Worm (Caenorhabditis elegans) whole organism, L2 larva: ENCODE data around the gene spe-44.
A peak's percentile ranks its signal among the peaks of the same experiment; 100 is the strongest.

Experiments
- C34F6.9 ChIP-seq: fragments of 150-350 bp; optimal IDR thresholded peaks from 2 replicates; lab custom pipeline; 2014; ENCODE audit warnings: missing biosample characterization, missing genetic modification characterization
- F13H6.1 ChIP-seq: sonication (generic microtip); optimal IDR thresholded peaks from 2 replicates; lab custom pipeline; 2016; ENCODE audit warnings: missing genetic modification characterization, missing compliant biosample characterization
- Y55F3AM.14 ChIP-seq: fragments of 200-800 bp; sonication (Bioruptor generic); optimal IDR thresholded peaks from 2 replicates; lab custom pipeline; 2018; ENCODE audit warnings: mild to moderate bottlenecking, missing genetic modification characterization, missing compliant biosample characterization
- ZK546.5 ChIP-seq: sonication (generic microtip); optimal IDR thresholded peaks from 2 replicates; lab custom pipeline; 2017; ENCODE audit warnings: missing biosample characterization, missing genetic modification characterization
- alr-1 ChIP-seq: fragments of 150-350 bp; optimal IDR thresholded peaks from 2 replicates; lab custom pipeline; 2014; ENCODE audit warnings: missing biosample characterization, missing genetic modification characterization
- aly-2 ChIP-seq: fragments of 150-350 bp; optimal IDR thresholded peaks from 2 replicates; lab custom pipeline; 2014; ENCODE audit warnings: missing biosample characterization, missing genetic modification characterization
- blmp-1 ChIP-seq: sonication (generic microtip); optimal IDR thresholded peaks from 2 replicates; lab custom pipeline; 2017; ENCODE audit warnings: missing genetic modification characterization, mild to moderate bottlenecking, missing compliant biosample characterization, antibody characterized with exemption, moderate library complexity; ENCODE audit not compliant: insufficient read depth
- ceh-16 ChIP-seq: fragments of 150-350 bp; optimal IDR thresholded peaks from 2 replicates; lab custom pipeline; 2014; ENCODE audit warnings: missing biosample characterization, missing genetic modification characterization
- ceh-82 ChIP-seq: fragments of 150-350 bp; optimal IDR thresholded peaks from 2 replicates; lab custom pipeline; 2014; ENCODE audit warnings: missing biosample characterization, missing genetic modification characterization
- crh-2 ChIP-seq: sonication (generic microtip); optimal IDR thresholded peaks from 2 replicates; lab custom pipeline; 2017; ENCODE audit warnings: missing biosample characterization, missing genetic modification characterization
- dmd-4 ChIP-seq: sonication (generic microtip); optimal IDR thresholded peaks from 2 replicates; lab custom pipeline; 2017; ENCODE audit warnings: missing biosample characterization, missing genetic modification characterization
- egl-27 ChIP-seq: sonication (generic microtip); optimal IDR thresholded peaks from 3 replicates; lab custom pipeline; 2017; ENCODE audit warnings: missing biosample characterization, missing genetic modification reagents, missing genetic modification characterization
- elt-1 ChIP-seq: fragments of 150-350 bp; optimal IDR thresholded peaks from 2 replicates; lab custom pipeline; 2014; ENCODE audit warnings: missing biosample characterization, missing genetic modification characterization
- fos-1 ChIP-seq: fragments of 150-350 bp; optimal IDR thresholded peaks from 2 replicates; lab custom pipeline; 2014; ENCODE audit warnings: missing biosample characterization, missing genetic modification characterization
- gmeb-1 ChIP-seq: fragments of 150-350 bp; optimal IDR thresholded peaks from 2 replicates; lab custom pipeline; 2014; ENCODE audit warnings: missing biosample characterization, missing genetic modification characterization
- lin-11 ChIP-seq: fragments of 150-350 bp; sonication (generic microtip); optimal IDR thresholded peaks from 2 replicates; lab custom pipeline; 2014; ENCODE audit warnings: missing biosample characterization, missing genetic modification characterization, inconsistent platforms, mixed read lengths
- lin-39 ChIP-seq: fragments of 150-350 bp; optimal IDR thresholded peaks from 2 replicates; lab custom pipeline; 2014; ENCODE audit warnings: missing biosample characterization, missing genetic modification reagents, missing genetic modification characterization
- lsy-2 ChIP-seq, 2 experiments: fragments of 150-350 bp in 1 of 2; sonication (generic microtip) in 1 of 2; optimal IDR thresholded peaks; 2 replicates each; lab custom pipeline; 2014 to 2017; ENCODE audit warnings: missing biosample characterization in 2 of 2, missing genetic modification characterization in 2 of 2
- mab-5 ChIP-seq: fragments of 150-350 bp; optimal IDR thresholded peaks from 2 replicates; lab custom pipeline; 2014; ENCODE audit warnings: missing biosample characterization, missing genetic modification characterization
- mdl-1 ChIP-seq, 2 experiments: fragments of 150-350 bp in 1 of 2; sonication (generic microtip) in 1 of 2; optimal IDR thresholded peaks; 2 replicates each; lab custom pipeline; 2017; ENCODE audit warnings: missing biosample characterization in 2 of 2, missing genetic modification characterization in 2 of 2
- nhr-11 ChIP-seq: fragments of 150-350 bp; optimal IDR thresholded peaks from 2 replicates; lab custom pipeline; 2014; ENCODE audit warnings: missing biosample characterization, missing genetic modification characterization
- nhr-12 ChIP-seq: fragments of 150-350 bp; optimal IDR thresholded peaks from 2 replicates; lab custom pipeline; 2014; ENCODE audit warnings: missing biosample characterization, missing genetic modification characterization
- nhr-129 ChIP-seq: fragments of 150-350 bp; optimal IDR thresholded peaks from 2 replicates; lab custom pipeline; 2014; ENCODE audit warnings: missing biosample characterization, missing genetic modification characterization
- nhr-21 ChIP-seq: fragments of 150-350 bp; optimal IDR thresholded peaks from 2 replicates; lab custom pipeline; 2014; ENCODE audit warnings: missing biosample characterization, missing genetic modification characterization
- nhr-23 ChIP-seq: fragments of 150-350 bp; optimal IDR thresholded peaks from 2 replicates; lab custom pipeline; 2014; ENCODE audit warnings: missing biosample characterization, missing genetic modification reagents, missing genetic modification characterization
- nhr-237 ChIP-seq: fragments of 150-350 bp; optimal IDR thresholded peaks from 2 replicates; lab custom pipeline; 2014; ENCODE audit warnings: missing biosample characterization, missing genetic modification characterization
- nhr-25 ChIP-seq: fragments of 150-350 bp; sonication (generic microtip); optimal IDR thresholded peaks from 3 replicates; lab custom pipeline; 2014; ENCODE audit warnings: missing biosample characterization, missing genetic modification characterization
- nhr-6 ChIP-seq: fragments of 150-350 bp; optimal IDR thresholded peaks from 2 replicates; lab custom pipeline; 2014; ENCODE audit warnings: missing biosample characterization, missing genetic modification characterization
- nhr-77 ChIP-seq: fragments of 150-350 bp; optimal IDR thresholded peaks from 2 replicates; lab custom pipeline; 2014; ENCODE audit warnings: missing biosample characterization, missing genetic modification characterization
- peb-1 ChIP-seq: fragments of 150-350 bp; optimal IDR thresholded peaks from 2 replicates; lab custom pipeline; 2014; ENCODE audit warnings: missing biosample characterization, missing genetic modification characterization
- sem-4 ChIP-seq: fragments of 150-350 bp; optimal IDR thresholded peaks from 2 replicates; lab custom pipeline; 2014; ENCODE audit warnings: missing biosample characterization, missing genetic modification reagents, missing genetic modification characterization
- sma-3 ChIP-seq: sonication (generic microtip); optimal IDR thresholded peaks from 2 replicates; lab custom pipeline; 2016; ENCODE audit warnings: missing genetic modification reagents, missing genetic modification characterization, missing compliant biosample characterization
- sma-9 ChIP-seq, 2 experiments: fragments of 150-350 bp in 1 of 2; sonication (generic microtip) in 1 of 2; optimal IDR thresholded peaks; 2 replicates each; lab custom pipeline; 2014 to 2016; ENCODE audit warnings: missing genetic modification characterization in 2 of 2, mild to moderate bottlenecking in 1 of 2, missing biosample characterization in 1 of 2, missing compliant biosample characterization in 1 of 2, missing genetic modification reagents in 1 of 2, moderate library complexity in 1 of 2
- snpc-4 ChIP-seq: fragments of 150-350 bp; optimal IDR thresholded peaks from 2 replicates; lab custom pipeline; 2014; ENCODE audit warnings: missing biosample characterization, missing genetic modification characterization
- unc-55 ChIP-seq: fragments of 150-350 bp; sonication (generic microtip); optimal IDR thresholded peaks from 3 replicates; lab custom pipeline; 2014; ENCODE audit warnings: missing biosample characterization, missing genetic modification reagents, missing genetic modification characterization
- unc-62 ChIP-seq: fragments of 150-350 bp; optimal IDR thresholded peaks from 2 replicates; lab custom pipeline; 2014; ENCODE audit warnings: missing biosample characterization, missing genetic modification reagents, missing genetic modification characterization
- zag-1 ChIP-seq: fragments of 150-350 bp; optimal IDR thresholded peaks from 2 replicates; lab custom pipeline; 2014; ENCODE audit warnings: missing biosample characterization, missing genetic modification characterization
- ztf-11 ChIP-seq: sonication (generic microtip); optimal IDR thresholded peaks from 2 replicates; lab custom pipeline; 2017; ENCODE audit warnings: missing biosample characterization, missing genetic modification characterization
- ztf-4 ChIP-seq: fragments of 150-350 bp; optimal IDR thresholded peaks from 2 replicates; lab custom pipeline; 2014; ENCODE audit warnings: missing biosample characterization, missing genetic modification characterization

Gene spe-44

DNA sequence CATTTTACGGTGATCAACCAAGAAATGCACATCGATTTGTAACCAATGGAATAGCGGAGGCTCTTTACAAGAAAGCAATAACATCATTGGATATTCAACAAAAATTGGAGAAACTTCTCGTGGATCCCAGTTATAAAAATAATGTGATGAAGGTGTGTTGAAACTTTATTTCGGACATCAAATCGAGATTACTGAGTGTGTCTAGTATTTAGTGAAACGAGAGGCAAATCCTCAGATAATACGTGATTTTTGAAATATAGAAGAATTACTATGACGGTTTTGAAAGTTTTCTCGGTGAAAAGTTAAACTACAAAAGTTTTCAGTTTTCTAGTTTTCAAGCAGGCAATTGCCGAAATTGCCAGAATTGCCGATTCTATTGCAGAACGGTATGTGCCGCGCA, 22.3 kb downstream of the spe-44 start:
- TF ChIP-seq unc-55 (GFP tag; lab: Kevin White, UChicago) = no peak
- no peak for TF ChIP-seq peb-1 (tag; lab: Kevin White, UChicago)
- TF ChIP-seq snpc-4 = no peak
- TF ChIP-seq nhr-21 (tag; lab: Kevin White, UChicago) = no peak
- TF ChIP-seq sem-4 (tag; lab: Kevin White, UChicago) = no peak
- no peak for TF ChIP-seq sma-9 (GFP tag; optimal IDR thresholded peaks at IDR 0.05; lab: Kevin White, UChicago)
- TF ChIP-seq sma-9 (tag; optimal IDR thresholded peaks at IDR 0.05; lab: Kevin White, UChicago) = no peak
- no peak for TF ChIP-seq ceh-16 (tag; lab: Kevin White, UChicago)
- no peak for TF ChIP-seq zag-1 (tag; lab: Kevin White, UChicago)

DNA sequence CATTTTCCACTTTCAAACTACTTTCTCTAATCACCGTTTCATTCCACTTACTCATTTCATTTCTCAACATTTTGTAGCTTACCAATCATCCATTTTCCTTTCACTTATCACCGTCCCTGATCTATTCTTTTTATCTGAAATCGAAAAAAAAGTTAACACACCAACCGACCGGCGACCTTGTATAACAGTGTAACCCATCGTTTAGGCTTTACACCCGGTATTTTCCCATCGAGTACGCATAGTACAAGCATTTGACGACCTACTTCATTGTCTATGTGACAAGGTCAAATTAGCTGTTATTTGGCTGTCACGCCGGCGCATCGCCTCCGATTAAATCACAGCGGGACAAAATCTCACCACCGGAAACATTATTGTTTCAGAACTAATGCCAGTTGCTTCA, 24.5 kb downstream of the spe-44 start:
- TF ChIP-seq nhr-11 (tag; lab: Kevin White, UChicago) (no peak), blmp-1 (tag; lab: Kevin White, UChicago) (peak; percentile 81), nhr-25 (tag; lab: Kevin White, UChicago) (peak; percentile 66)
- TF ChIP-seq, all 48 proteins: peak for 2

DNA sequence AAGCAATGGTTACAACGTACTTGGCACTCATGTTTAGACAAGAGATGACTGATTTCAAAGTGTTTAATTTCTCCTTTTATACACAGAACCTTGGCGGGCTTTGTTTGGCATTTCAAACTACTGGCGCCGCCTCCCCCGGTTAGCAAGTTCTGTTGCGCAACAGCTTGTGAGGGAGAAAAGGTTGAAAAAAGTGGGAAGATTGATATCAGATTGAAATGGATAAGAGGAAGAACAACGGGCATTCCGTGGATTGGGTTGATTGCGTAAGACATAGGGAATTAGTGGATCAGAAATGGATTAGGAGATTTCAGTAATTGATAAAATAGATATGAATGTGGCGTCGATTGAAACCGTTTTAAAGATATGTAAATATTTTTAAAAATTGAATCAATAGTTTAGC, 25.5 kb downstream of the spe-44 start, which contains the start of gene col-130:
Gene col-130, minus strand, starts transcription at position 50 of the 400 bp plus-strand sequence.
- TF ChIP-seq nhr-21 (tag; lab: Kevin White, UChicago) (no peak), nhr-6 (tag; lab: Kevin White, UChicago) (no peak), nhr-12 (tag; lab: Kevin White, UChicago) (no peak), elt-1 (no peak), mdl-1 (tag; optimal IDR thresholded peaks at IDR 0.05; lab: Kevin White, UChicago) (no peak), aly-2 (tag; lab: Kevin White, UChicago) (no peak), ztf-4 (tag; lab: Kevin White, UChicago) (no peak), ztf-11 (tag; lab: Kevin White, UChicago) (no peak)
- TF ChIP-seq, all 48 proteins: peak for 0

DNA sequence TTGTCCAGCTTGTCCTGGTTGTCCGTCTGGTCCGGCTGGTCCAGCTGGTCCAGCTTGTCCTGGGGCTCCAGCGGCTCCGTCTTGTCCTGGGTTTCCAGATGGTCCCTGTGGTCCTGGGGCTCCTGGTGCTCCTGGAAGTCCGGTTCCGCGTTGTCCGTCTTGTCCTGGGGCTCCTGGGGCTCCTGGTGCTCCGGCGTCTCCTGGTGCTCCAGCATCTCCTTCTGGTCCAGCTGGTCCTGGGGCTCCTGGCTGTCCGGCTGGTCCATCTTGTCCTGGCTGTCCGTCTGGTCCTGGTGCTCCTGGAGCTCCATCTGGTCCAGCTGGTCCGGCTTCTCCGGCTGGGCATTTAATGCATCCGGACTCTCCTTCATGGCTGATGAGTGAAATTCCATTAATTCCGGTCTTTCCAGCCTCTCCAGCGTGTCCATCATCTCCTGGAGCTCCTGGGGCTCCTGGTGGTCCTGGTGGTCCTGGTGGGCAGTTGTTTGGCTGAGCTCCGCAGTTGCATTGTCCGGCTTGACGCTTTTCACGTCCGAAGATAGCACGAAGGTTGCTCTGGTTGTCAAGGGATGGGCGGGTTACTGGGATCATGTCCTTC, 26.2 kb downstream of the spe-44 start:
- TF ChIP-seq ceh-16 (tag; lab: Kevin White, UChicago) (no peak), mdl-1 (tag; optimal IDR thresholded peaks at IDR 0.05; lab: Kevin White, UChicago) (no peak), fos-1 (no peak), egl-27 (no peak), aly-2 (tag; lab: Kevin White, UChicago) (no peak), sma-3 (GFP tag; lab: Kevin White, UChicago) (no peak), ztf-11 (tag; lab: Kevin White, UChicago) (no peak)

DNA sequence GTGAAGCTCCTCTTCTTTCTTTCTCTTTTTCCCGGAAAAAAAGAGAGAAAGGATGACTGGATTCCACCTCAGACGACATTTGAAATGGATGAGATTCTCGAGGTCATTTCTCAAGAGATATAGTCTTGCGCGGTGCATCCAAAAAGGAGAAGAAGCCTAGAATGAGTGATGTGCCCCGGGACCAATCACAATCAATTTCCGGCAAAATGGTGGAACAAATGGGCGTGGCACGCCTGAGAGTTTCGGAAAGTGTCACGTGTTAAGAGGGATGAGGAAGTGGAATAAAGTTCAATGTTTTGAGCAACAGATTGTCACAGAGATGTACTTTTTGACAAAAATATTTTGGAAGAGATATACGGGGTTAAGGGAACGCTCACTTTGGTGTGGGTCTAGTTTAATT, 28.4 kb downstream of the spe-44 start:
- TF ChIP-seq blmp-1 (tag; lab: Kevin White, UChicago) = no peak
- TF ChIP-seq lin-39 (tag; lab: Kevin White, UChicago) = no peak
- TF ChIP-seq lsy-2 (tag; optimal IDR thresholded peaks at IDR 0.05; lab: Kevin White, UChicago) = peak in 1 of 2 experiments; percentile 5
- no peak for TF ChIP-seq sma-9 (GFP tag; optimal IDR thresholded peaks at IDR 0.05; lab: Kevin White, UChicago)
- no peak for TF ChIP-seq sma-9 (tag; optimal IDR thresholded peaks at IDR 0.05; lab: Kevin White, UChicago)
- no peak for TF ChIP-seq sem-4 (tag; lab: Kevin White, UChicago)
- no peak for TF ChIP-seq zag-1 (tag; lab: Kevin White, UChicago)
- peak; percentile 26 for TF ChIP-seq mab-5
- TF ChIP-seq nhr-129 (tag; lab: Kevin White, UChicago) = no peak
- peak; percentile 44 for TF ChIP-seq unc-62 (GFP tag; lab: Kevin White, UChicago)
- peak; percentile 9 for TF ChIP-seq C34F6.9
- TF ChIP-seq mdl-1 (tag; optimal IDR thresholded peaks at IDR 0.05; lab: Kevin White, UChicago) = peak in 1 of 2 experiments; percentile 59

DNA sequence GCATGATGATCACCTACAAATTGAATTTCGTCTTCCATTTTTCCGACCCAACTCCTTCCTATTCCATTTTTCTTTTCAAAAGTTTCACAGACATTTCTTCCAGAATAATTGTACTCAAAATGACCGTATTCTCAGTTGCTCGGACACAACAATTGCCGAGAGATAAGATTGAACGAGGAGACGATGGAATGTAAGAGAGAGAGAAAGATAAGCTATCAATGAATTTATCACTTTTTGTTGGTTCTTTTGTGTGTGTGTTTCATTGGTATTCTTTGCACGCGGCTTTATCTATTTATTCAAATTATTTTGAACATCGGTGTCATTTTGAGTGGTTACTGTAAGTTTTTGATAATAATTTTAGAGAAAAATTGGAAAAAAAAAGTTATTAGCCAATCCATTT, 33.6 kb downstream of the spe-44 start, which contains the start of gene ugt-65:
Gene ugt-65, plus strand, starts transcription at position 229 of the 400 bp plus-strand sequence.
- TF ChIP-seq nhr-12 (tag; lab: Kevin White, UChicago) (no peak), fos-1 (peak; percentile 71), lsy-2 (tag; optimal IDR thresholded peaks at IDR 0.05; lab: Kevin White, UChicago) (no peak), zag-1 (tag; lab: Kevin White, UChicago) (no peak), sma-9 (GFP tag; optimal IDR thresholded peaks at IDR 0.05; lab: Kevin White, UChicago) (peak; percentile 86), sma-9 (tag; optimal IDR thresholded peaks at IDR 0.05; lab: Kevin White, UChicago) (no peak), nhr-77 (tag; lab: Kevin White, UChicago) (no peak), ztf-4 (tag; lab: Kevin White, UChicago) (no peak), lin-11 (tag; lab: Kevin White, UChicago) (no peak), crh-2 (tag; lab: Kevin White, UChicago) (peak; percentile 15), nhr-237 (tag; lab: Kevin White, UChicago) (no peak), unc-62 (GFP tag; lab: Kevin White, UChicago) (no peak), dmd-4 (tag; lab: Kevin White, UChicago) (no peak), gmeb-1 (tag; lab: Kevin White, UChicago) (no peak), aly-2 (tag; lab: Kevin White, UChicago) (no peak), mab-5 (no peak), ceh-16 (tag; lab: Kevin White, UChicago) (no peak), C34F6.9 (no peak), Y55F3AM.14 (no peak), alr-1 (tag; lab: Kevin White, UChicago) (no peak), F13H6.1 (tag; lab: Kevin White, UChicago) (peak; percentile 6), nhr-23 (tag; lab: Kevin White, UChicago) (no peak), ZK546.5 (tag; lab: Kevin White, UChicago) (no peak), ceh-82 (tag; lab: Kevin White, UChicago) (no peak)
